Fruit fly (Drosophila melanogaster): ENCODE data around the gene CG4199.

The CG4199 gene

dm6 chrX:2083109-2083508, 9.8 kb upstream of the CG4199 start (continued):
- TF ChIP-seq Antp (GFP tag; optimal IDR thresholded peaks at IDR 0.05) = peak; percentile 18
- no peak for TF ChIP-seq CG1233 (GFP tag; optimal IDR thresholded peaks at IDR 0.05)
- no peak for TF ChIP-seq disco-r (GFP tag; optimal IDR thresholded peaks at IDR 0.05)
- peak; percentile 56 for TF ChIP-seq nom (GFP tag; optimal IDR thresholded peaks at IDR 0.05)
- peak; percentile 16 for TF ChIP-seq kay (GFP tag; optimal IDR thresholded peaks at IDR 0.05)
- no peak for TF ChIP-seq CG6175 (GFP tag; IDR thresholded peaks at IDR 0.05)
- no peak for TF ChIP-seq CG12236 (GFP tag; optimal IDR thresholded peaks at IDR 0.05)
- TF ChIP-seq odd (GFP tag; optimal IDR thresholded peaks at IDR 0.05) = no peak
- no peak for TF ChIP-seq CG8388 (GFP tag; optimal IDR thresholded peaks at IDR 0.05)
- no peak for TF ChIP-seq CG18476 (GFP tag; optimal IDR thresholded peaks at IDR 0.05)
- TF ChIP-seq CG1529 (GFP tag; optimal IDR thresholded peaks at IDR 0.05) = no peak
- TF ChIP-seq Meics (GFP tag; optimal IDR thresholded peaks at IDR 0.05) = peak; percentile 65
- no peak for TF ChIP-seq prd (optimal IDR thresholded peaks at IDR 0.05)
- TF ChIP-seq prd (GFP tag; IDR thresholded peaks at IDR 0.05) = peak; percentile 75
- TF ChIP-seq amos (GFP tag; IDR thresholded peaks at IDR 0.05; ENCODE audit: partially characterized antibody) = no peak
- TF ChIP-seq Hr3 (GFP tag; optimal IDR thresholded peaks at IDR 0.05) = no peak
- no peak for TF ChIP-seq Kr (GFP tag; optimal IDR thresholded peaks at IDR 0.05)
- peak; percentile 48 for TF ChIP-seq cwo (GFP tag; optimal IDR thresholded peaks at IDR 0.05)
- TF ChIP-seq wdn (GFP tag; IDR thresholded peaks at IDR 0.05) = peak; percentile 61; the same call in 1 of the 2 replicates
- TF ChIP-seq CG11723 (GFP tag; optimal IDR thresholded peaks at IDR 0.05) = peak; percentile 4
- TF ChIP-seq pan (optimal IDR thresholded peaks at IDR 0.05) = no peak
- peak in 1 of 2 experiments; percentile 59 for TF ChIP-seq pan (GFP tag; optimal IDR thresholded peaks at IDR 0.05 in 1 of 2, IDR thresholded peaks at IDR 0.05 in 1 of 2)
- TF ChIP-seq az2 (GFP tag; optimal IDR thresholded peaks at IDR 0.05) = peak; percentile 24
- TF ChIP-seq HLH4C (GFP tag; IDR thresholded peaks at IDR 0.05; ENCODE audit: partially characterized antibody) = no peak
- no peak; the same call in 1 of the 2 replicates for TF ChIP-seq E2f2 (GFP tag; IDR thresholded peaks at IDR 0.05)
- peak; percentile 21 for TF ChIP-seq CG17359 (tag; optimal IDR thresholded peaks at IDR 0.05)
- no peak for TF ChIP-seq CG10267 (tag; optimal IDR thresholded peaks at IDR 0.05)
- no peak for TF ChIP-seq CG15073 (GFP tag; optimal IDR thresholded peaks at IDR 0.05)
- TF ChIP-seq CG17385 (GFP tag; optimal IDR thresholded peaks at IDR 0.05) = peak; percentile 33
- TF ChIP-seq GATAe (GFP tag; conservative IDR thresholded peaks at IDR 0.05) = no peak
- no peak for TF ChIP-seq Sry-δ (GFP tag; optimal IDR thresholded peaks at IDR 0.05)
- TF ChIP-seq MESR4 (GFP tag; optimal IDR thresholded peaks at IDR 0.05) = no peak
- TF ChIP-seq CG18011 (GFP tag; optimal IDR thresholded peaks at IDR 0.05) = no peak
- no peak for TF ChIP-seq CG10959 (GFP tag; IDR thresholded peaks at IDR 0.05)
- TF ChIP-seq pb (GFP tag; optimal IDR thresholded peaks at IDR 0.05) = no peak
- TF ChIP-seq CG2129 (GFP tag; IDR thresholded peaks at IDR 0.05; ENCODE audit: partially characterized antibody) = no peak
- no peak for TF ChIP-seq YL-1 (GFP tag; optimal IDR thresholded peaks at IDR 0.05)
- no peak for TF ChIP-seq CG16813 (GFP tag; IDR thresholded peaks at IDR 0.05; ENCODE audit: partially characterized antibody)
- TF ChIP-seq sd (tag; optimal IDR thresholded peaks at IDR 0.05) = peak; percentile 27
- no peak for TF ChIP-seq CG42726 (GFP tag; IDR thresholded peaks at IDR 0.05; ENCODE audit: partially characterized antibody)
- peak; percentile 66 for TF ChIP-seq Dip3 (GFP tag; optimal IDR thresholded peaks at IDR 0.05)
- TF ChIP-seq tin (GFP tag; optimal IDR thresholded peaks at IDR 0.05) = peak; percentile 2
- peak; percentile 57 for TF ChIP-seq Hmr (GFP tag; optimal IDR thresholded peaks at IDR 0.05)
- no peak for TF ChIP-seq da (GFP tag; optimal IDR thresholded peaks at IDR 0.05)
- TF ChIP-seq aop (GFP tag; IDR thresholded peaks at IDR 0.05) = no peak
- TF ChIP-seq CG4854 (GFP tag; optimal IDR thresholded peaks at IDR 0.05) = peak; percentile 0
- no peak for TF ChIP-seq jigr1 (GFP tag; IDR thresholded peaks at IDR 0.05)
- TF ChIP-seq exex (tag; optimal IDR thresholded peaks at IDR 0.05) = peak; percentile 5
- TF ChIP-seq CG2712 (tag; optimal IDR thresholded peaks at IDR 0.05) = peak; percentile 18
- TF ChIP-seq ap (GFP tag; IDR thresholded peaks at IDR 0.05) = peak; percentile 26; the same call in 1 of the 2 replicates
- TF ChIP-seq CG13894 (tag; optimal IDR thresholded peaks at IDR 0.05) = peak; percentile 14

Measured in whole organism, embryonic.